Worm (Caenorhabditis elegans): ENCODE measurements around the gene best-20.

- TF ChIP-seq aly-1 (tag; optimal IDR thresholded peaks at IDR 0.05) (no peak), pes-1 (GFP tag; IDR thresholded peaks at IDR 0.05) (no peak), scrt-1 (GFP tag; IDR thresholded peaks at IDR 0.05) (no peak), ama-1 (optimal IDR thresholded peaks at IDR 0.05) (no peak)
Observed at ce11 chrIV:3720644-3721043, 35.4 kb upstream of the best-20 start.

All from whole organism, early embryonic.